Worm (Caenorhabditis elegans) whole organism, L2 larva: ENCODE results near the gene srz-5.

Source experiments
- C34F6.9 ChIP-seq: fragments of 150-350 bp; optimal IDR thresholded peaks from 2 replicates; lab custom pipeline; 2014; ENCODE audit warnings: missing biosample characterization, missing genetic modification characterization
- F13H6.1 ChIP-seq: sonication (generic microtip); optimal IDR thresholded peaks from 2 replicates; lab custom pipeline; 2016; ENCODE audit warnings: missing genetic modification characterization, missing compliant biosample characterization
- R02D3.7 ChIP-seq: fragments of 150-350 bp; optimal IDR thresholded peaks from 2 replicates; lab custom pipeline; 2014; ENCODE audit warnings: missing biosample characterization, missing genetic modification characterization
- Y55F3AM.14 ChIP-seq: fragments of 200-800 bp; sonication (Bioruptor generic); optimal IDR thresholded peaks from 2 replicates; lab custom pipeline; 2018; ENCODE audit warnings: mild to moderate bottlenecking, missing genetic modification characterization, missing compliant biosample characterization
- alr-1 ChIP-seq: fragments of 150-350 bp; optimal IDR thresholded peaks from 2 replicates; lab custom pipeline; 2014; ENCODE audit warnings: missing biosample characterization, missing genetic modification characterization
- ama-1 ChIP-seq: fragments of 150-350 bp; optimal IDR thresholded peaks from 2 replicates; lab custom pipeline; 2018; ENCODE audit warnings: inconsistent platforms
- blmp-1 ChIP-seq: sonication (generic microtip); optimal IDR thresholded peaks from 2 replicates; lab custom pipeline; 2017; ENCODE audit warnings: missing genetic modification characterization, mild to moderate bottlenecking, missing compliant biosample characterization, antibody characterized with exemption, moderate library complexity; ENCODE audit not compliant: insufficient read depth
- ceh-16 ChIP-seq: fragments of 150-350 bp; optimal IDR thresholded peaks from 2 replicates; lab custom pipeline; 2014; ENCODE audit warnings: missing biosample characterization, missing genetic modification characterization
- crh-2 ChIP-seq: sonication (generic microtip); optimal IDR thresholded peaks from 2 replicates; lab custom pipeline; 2017; ENCODE audit warnings: missing biosample characterization, missing genetic modification characterization
- egl-27 ChIP-seq: sonication (generic microtip); optimal IDR thresholded peaks from 3 replicates; lab custom pipeline; 2017; ENCODE audit warnings: missing biosample characterization, missing genetic modification reagents, missing genetic modification characterization
- elt-1 ChIP-seq: fragments of 150-350 bp; optimal IDR thresholded peaks from 2 replicates; lab custom pipeline; 2014; ENCODE audit warnings: missing biosample characterization, missing genetic modification characterization
- elt-3 ChIP-seq: sonication (generic microtip); optimal IDR thresholded peaks from 2 replicates; lab custom pipeline; 2017; ENCODE audit warnings: missing biosample characterization, missing genetic modification characterization
- fos-1 ChIP-seq: fragments of 150-350 bp; optimal IDR thresholded peaks from 2 replicates; lab custom pipeline; 2014; ENCODE audit warnings: missing biosample characterization, missing genetic modification characterization
- gmeb-1 ChIP-seq: fragments of 150-350 bp; optimal IDR thresholded peaks from 2 replicates; lab custom pipeline; 2014; ENCODE audit warnings: missing biosample characterization, missing genetic modification characterization
- lin-11 ChIP-seq: fragments of 150-350 bp; sonication (generic microtip); optimal IDR thresholded peaks from 2 replicates; lab custom pipeline; 2014; ENCODE audit warnings: missing biosample characterization, missing genetic modification characterization, inconsistent platforms, mixed read lengths
- lin-13 ChIP-seq: fragments of 150-350 bp; optimal IDR thresholded peaks from 2 replicates; lab custom pipeline; 2014; ENCODE audit warnings: missing biosample characterization, missing genetic modification reagents, missing genetic modification characterization
- lin-39 ChIP-seq: fragments of 150-350 bp; optimal IDR thresholded peaks from 2 replicates; lab custom pipeline; 2014; ENCODE audit warnings: missing biosample characterization, missing genetic modification reagents, missing genetic modification characterization
- lsy-2 ChIP-seq, 2 experiments: fragments of 150-350 bp in 1 of 2; sonication (generic microtip) in 1 of 2; optimal IDR thresholded peaks; 2 replicates each; lab custom pipeline; 2014 to 2017; ENCODE audit warnings: missing biosample characterization in 2 of 2, missing genetic modification characterization in 2 of 2
- mab-5 ChIP-seq: fragments of 150-350 bp; optimal IDR thresholded peaks from 2 replicates; lab custom pipeline; 2014; ENCODE audit warnings: missing biosample characterization, missing genetic modification characterization
- mbf-1 ChIP-seq: sonication (generic microtip); optimal IDR thresholded peaks from 2 replicates; lab custom pipeline; 2017; ENCODE audit warnings: missing biosample characterization, missing genetic modification characterization
- mdl-1 ChIP-seq, 2 experiments: fragments of 150-350 bp in 1 of 2; sonication (generic microtip) in 1 of 2; optimal IDR thresholded peaks; 2 replicates each; lab custom pipeline; 2017; ENCODE audit warnings: missing biosample characterization in 2 of 2, missing genetic modification characterization in 2 of 2
- nhr-11 ChIP-seq: fragments of 150-350 bp; optimal IDR thresholded peaks from 2 replicates; lab custom pipeline; 2014; ENCODE audit warnings: missing biosample characterization, missing genetic modification characterization
- nhr-12 ChIP-seq: fragments of 150-350 bp; optimal IDR thresholded peaks from 2 replicates; lab custom pipeline; 2014; ENCODE audit warnings: missing biosample characterization, missing genetic modification characterization
- nhr-129 ChIP-seq: fragments of 150-350 bp; optimal IDR thresholded peaks from 2 replicates; lab custom pipeline; 2014; ENCODE audit warnings: missing biosample characterization, missing genetic modification characterization
- nhr-21 ChIP-seq: fragments of 150-350 bp; optimal IDR thresholded peaks from 2 replicates; lab custom pipeline; 2014; ENCODE audit warnings: missing biosample characterization, missing genetic modification characterization
- nhr-23 ChIP-seq: fragments of 150-350 bp; optimal IDR thresholded peaks from 2 replicates; lab custom pipeline; 2014; ENCODE audit warnings: missing biosample characterization, missing genetic modification reagents, missing genetic modification characterization
- nhr-237 ChIP-seq: fragments of 150-350 bp; optimal IDR thresholded peaks from 2 replicates; lab custom pipeline; 2014; ENCODE audit warnings: missing biosample characterization, missing genetic modification characterization
- nhr-25 ChIP-seq: fragments of 150-350 bp; sonication (generic microtip); optimal IDR thresholded peaks from 3 replicates; lab custom pipeline; 2014; ENCODE audit warnings: missing biosample characterization, missing genetic modification characterization
- nhr-77 ChIP-seq: fragments of 150-350 bp; optimal IDR thresholded peaks from 2 replicates; lab custom pipeline; 2014; ENCODE audit warnings: missing biosample characterization, missing genetic modification characterization
- peb-1 ChIP-seq: fragments of 150-350 bp; optimal IDR thresholded peaks from 2 replicates; lab custom pipeline; 2014; ENCODE audit warnings: missing biosample characterization, missing genetic modification characterization
- sma-3 ChIP-seq: sonication (generic microtip); optimal IDR thresholded peaks from 2 replicates; lab custom pipeline; 2016; ENCODE audit warnings: missing genetic modification reagents, missing genetic modification characterization, missing compliant biosample characterization
- sma-9 ChIP-seq, 2 experiments: fragments of 150-350 bp in 1 of 2; sonication (generic microtip) in 1 of 2; optimal IDR thresholded peaks; 2 replicates each; lab custom pipeline; 2014 to 2016; ENCODE audit warnings: missing genetic modification characterization in 2 of 2, mild to moderate bottlenecking in 1 of 2, missing biosample characterization in 1 of 2, missing compliant biosample characterization in 1 of 2, missing genetic modification reagents in 1 of 2, moderate library complexity in 1 of 2
- snpc-4 ChIP-seq: fragments of 150-350 bp; optimal IDR thresholded peaks from 2 replicates; lab custom pipeline; 2014; ENCODE audit warnings: missing biosample characterization, missing genetic modification characterization
- unc-39 ChIP-seq: fragments of 150-350 bp; optimal IDR thresholded peaks from 2 replicates; lab custom pipeline; 2014; ENCODE audit warnings: missing biosample characterization, missing genetic modification characterization
- unc-55 ChIP-seq: fragments of 150-350 bp; sonication (generic microtip); optimal IDR thresholded peaks from 3 replicates; lab custom pipeline; 2014; ENCODE audit warnings: missing biosample characterization, missing genetic modification reagents, missing genetic modification characterization
- unc-62 ChIP-seq: fragments of 150-350 bp; optimal IDR thresholded peaks from 2 replicates; lab custom pipeline; 2014; ENCODE audit warnings: missing biosample characterization, missing genetic modification reagents, missing genetic modification characterization
- zag-1 ChIP-seq: fragments of 150-350 bp; optimal IDR thresholded peaks from 2 replicates; lab custom pipeline; 2014; ENCODE audit warnings: missing biosample characterization, missing genetic modification characterization
- ztf-4 ChIP-seq: fragments of 150-350 bp; optimal IDR thresholded peaks from 2 replicates; lab custom pipeline; 2014; ENCODE audit warnings: missing biosample characterization, missing genetic modification characterization

The srz-5 gene

DNA sequence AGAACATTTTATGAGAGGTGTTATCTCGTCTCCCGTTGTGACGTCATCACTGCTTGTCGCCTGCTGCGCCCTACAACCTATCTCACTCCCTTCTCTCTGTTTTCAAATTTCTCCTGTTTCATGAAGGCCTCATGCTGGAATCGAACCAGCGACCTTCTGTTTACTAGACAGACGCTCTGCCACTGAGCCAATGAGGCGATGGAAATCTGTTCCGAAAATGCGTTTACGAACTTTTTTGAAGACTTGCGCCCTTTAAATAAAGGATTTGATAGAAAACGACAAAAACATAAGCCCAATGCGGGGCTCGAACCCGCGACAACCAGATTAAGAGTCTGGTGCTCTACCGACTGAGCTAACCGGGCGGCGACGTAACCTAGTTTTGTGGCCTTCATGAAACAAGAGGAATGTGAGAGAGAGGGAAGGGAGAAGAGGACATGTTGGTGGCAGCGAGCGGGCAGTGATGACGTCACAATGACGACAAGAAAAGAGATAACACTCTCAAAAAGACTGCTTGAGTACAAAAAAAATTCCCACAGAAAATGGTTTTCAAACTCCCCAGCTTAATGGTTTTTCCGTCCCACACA, 4.5 kb upstream of the srz-5 start, which contains the start of gene clec-126:
TSS of gene clec-126 (plus strand) at position 534 of the 584 bp plus-strand sequence.
- TF ChIP-seq F13H6.1 (tag; lab: Kevin White, UChicago), result peak; percentile 66
- peak; percentile 12 for TF ChIP-seq nhr-25 (tag; lab: Kevin White, UChicago)
- peak; percentile 48 for TF ChIP-seq egl-27
- TF ChIP-seq unc-39, result no peak
- peak; percentile 81 for TF ChIP-seq lin-13 (GFP tag; lab: Kevin White, UChicago)
- peak; percentile 21 to 84 for TF ChIP-seq lsy-2 (tag; optimal IDR thresholded peaks at IDR 0.05; lab: Kevin White, UChicago)
- TF ChIP-seq ceh-16 (tag; lab: Kevin White, UChicago), result peak; percentile 2
- TF ChIP-seq nhr-129 (tag; lab: Kevin White, UChicago), result peak; percentile 86
- no peak for TF ChIP-seq ama-1 (lab: Kevin White, UChicago)
- peak; percentile 81 for TF ChIP-seq crh-2 (tag; lab: Kevin White, UChicago)
- TF ChIP-seq unc-62 (GFP tag; lab: Kevin White, UChicago), result no peak
- TF ChIP-seq unc-55 (GFP tag; lab: Kevin White, UChicago), result peak; percentile 44
- TF ChIP-seq snpc-4 (tag; lab: Kevin White, UChicago), result peak; percentile 32
- peak; percentile 54 for TF ChIP-seq nhr-11 (tag; lab: Kevin White, UChicago)
- peak; percentile 15 for TF ChIP-seq zag-1 (tag; lab: Kevin White, UChicago)
- no peak for TF ChIP-seq peb-1 (tag; lab: Kevin White, UChicago)
- peak; percentile 71 for TF ChIP-seq C34F6.9 (tag; lab: Kevin White, UChicago)
- TF ChIP-seq elt-1, result no peak
- no peak for TF ChIP-seq alr-1 (tag; lab: Kevin White, UChicago)
- TF ChIP-seq Y55F3AM.14, result peak; percentile 52
- peak; percentile 80 for TF ChIP-seq nhr-21
- TF ChIP-seq nhr-23 (tag; lab: Kevin White, UChicago), result no peak
- TF ChIP-seq sma-9 (GFP tag; optimal IDR thresholded peaks at IDR 0.05; lab: Kevin White, UChicago), result no peak
- TF ChIP-seq sma-9 (tag; optimal IDR thresholded peaks at IDR 0.05; lab: Kevin White, UChicago), result no peak
- no peak for TF ChIP-seq mbf-1 (tag; lab: Kevin White, UChicago)
- TF ChIP-seq elt-3, result no peak
- no peak for TF ChIP-seq R02D3.7 (tag; lab: Kevin White, UChicago)
- TF ChIP-seq gmeb-1 (tag; lab: Kevin White, UChicago), result peak; percentile 72
- TF ChIP-seq mab-5 (tag; lab: Kevin White, UChicago), result peak; percentile 41
- peak; percentile 81 for TF ChIP-seq sma-3 (GFP tag; lab: Kevin White, UChicago)
- TF ChIP-seq ztf-4 (tag; lab: Kevin White, UChicago), result peak; percentile 21
- TF ChIP-seq fos-1 (tag; lab: Kevin White, UChicago), result peak; percentile 77

DNA sequence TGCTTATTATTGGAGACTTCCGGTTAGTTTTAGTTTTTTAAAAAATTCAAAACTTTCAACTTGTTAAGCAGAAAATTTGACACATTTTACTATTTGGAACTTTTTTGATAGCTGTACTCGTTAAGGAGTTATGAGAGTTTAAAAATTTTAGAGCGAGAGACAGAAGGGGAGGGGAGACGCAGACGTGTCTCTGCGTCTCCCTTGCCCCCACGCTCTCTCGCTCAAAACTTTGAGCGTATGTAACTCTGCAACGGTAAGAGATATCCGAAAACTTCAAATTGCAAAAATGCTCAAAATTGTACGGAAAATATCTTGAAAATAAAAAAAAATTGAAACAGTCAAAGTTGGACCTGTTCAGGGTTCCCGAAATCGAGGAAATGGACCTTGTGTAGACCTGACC, 1.6 kb upstream of the srz-5 start:
- no peak for TF ChIP-seq unc-39
- TF ChIP-seq nhr-237, result no peak
- no peak for TF ChIP-seq unc-62 (GFP tag; lab: Kevin White, UChicago)
- TF ChIP-seq lin-39 (tag; lab: Kevin White, UChicago), result no peak
- no peak for TF ChIP-seq mbf-1 (tag; lab: Kevin White, UChicago)
- TF ChIP-seq ztf-4 (tag; lab: Kevin White, UChicago), result no peak
- TF ChIP-seq R02D3.7 (tag; lab: Kevin White, UChicago), result no peak
- no peak for TF ChIP-seq Y55F3AM.14
- TF ChIP-seq mdl-1 (tag; optimal IDR thresholded peaks at IDR 0.05; lab: Kevin White, UChicago), result no peak
- TF ChIP-seq unc-55 (GFP tag; lab: Kevin White, UChicago), result no peak
- no peak for TF ChIP-seq gmeb-1 (tag; lab: Kevin White, UChicago)
- TF ChIP-seq peb-1 (tag; lab: Kevin White, UChicago), result no peak
- TF ChIP-seq nhr-23 (tag; lab: Kevin White, UChicago), result no peak

DNA sequence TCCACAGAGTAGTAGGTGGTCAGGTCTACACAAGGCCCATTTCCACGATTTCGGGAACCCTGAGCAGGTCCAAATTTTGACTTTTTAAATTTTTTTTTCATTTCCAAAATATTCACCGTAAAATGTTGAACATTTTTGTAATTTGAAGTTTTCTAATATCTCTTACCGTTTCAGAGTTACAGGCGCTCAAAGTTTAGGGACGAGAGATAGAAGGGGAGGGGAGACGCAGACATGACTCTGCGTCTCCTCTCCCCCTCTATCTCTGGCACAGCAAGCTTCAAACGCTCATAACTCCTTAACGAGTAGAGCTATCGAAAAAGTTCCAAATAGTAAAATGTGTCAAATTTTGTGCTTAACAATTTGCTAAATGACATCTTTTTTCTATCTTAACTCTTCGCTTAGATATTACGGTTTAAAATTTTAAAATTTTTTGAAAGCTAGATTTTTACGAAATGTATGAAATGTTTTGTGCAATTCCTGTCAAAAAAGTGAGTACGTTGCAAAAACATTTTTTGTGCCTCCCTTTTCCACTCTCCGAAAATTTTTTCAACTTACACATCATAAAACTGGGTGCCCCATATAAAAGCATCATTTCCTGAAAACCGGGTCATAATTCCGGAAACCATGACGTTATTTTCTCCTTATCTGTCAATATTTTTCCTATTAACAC, 988 bp upstream of the srz-5 start, which contains the start of the genes Y49F6B.14 and clec-125:
TSS of gene Y49F6B.14 (minus strand) at position 101 of the 670 bp plus-strand sequence.
TSS of gene clec-125 (plus strand) at position 620 of the 670 bp plus-strand sequence.
- no peak for TF ChIP-seq nhr-21
- no peak for TF ChIP-seq lin-13 (GFP tag; lab: Kevin White, UChicago)
- no peak for TF ChIP-seq sma-9 (GFP tag; optimal IDR thresholded peaks at IDR 0.05; lab: Kevin White, UChicago)
- no peak for TF ChIP-seq sma-9 (tag; optimal IDR thresholded peaks at IDR 0.05; lab: Kevin White, UChicago)
- no peak for TF ChIP-seq lin-11 (tag; lab: Kevin White, UChicago)
- no peak for TF ChIP-seq sma-3 (GFP tag; lab: Kevin White, UChicago)
- TF ChIP-seq nhr-23 (tag; lab: Kevin White, UChicago), result no peak
- TF ChIP-seq F13H6.1 (tag; lab: Kevin White, UChicago), result no peak
- TF ChIP-seq ztf-4 (tag; lab: Kevin White, UChicago), result no peak
- TF ChIP-seq nhr-12 (tag; lab: Kevin White, UChicago), result no peak
- no peak for TF ChIP-seq blmp-1 (tag; lab: Kevin White, UChicago)
- no peak for TF ChIP-seq R02D3.7 (tag; lab: Kevin White, UChicago)
- TF ChIP-seq mdl-1 (tag; optimal IDR thresholded peaks at IDR 0.05; lab: Kevin White, UChicago), result no peak
- TF ChIP-seq nhr-129 (tag; lab: Kevin White, UChicago), result no peak
- no peak for TF ChIP-seq ama-1 (lab: Kevin White, UChicago)
- TF ChIP-seq nhr-77 (tag; lab: Kevin White, UChicago), result no peak
